Fruit fly (Drosophila melanogaster) whole organism, embryonic: ENCODE data around the gene CG14515.

Experiments
- Atf3 ChIP-seq: fragments of 200-800 bp; sonication (Bioruptor generic); optimal IDR thresholded peaks from 3 replicates; lab custom pipeline; 2016; ENCODE audit warnings: missing biosample characterization, missing genetic modification characterization
- Awh ChIP-seq: fragments of 200-800 bp; sonication (Bioruptor generic); IDR thresholded peaks from 2 replicates; pipeline ENCODE4, ENCODE4 v1.3.6; 2022; ENCODE audit warnings: missing biosample characterization, missing genetic modification characterization
- CG10209 ChIP-seq: fragments of 200-800 bp; sonication (Bioruptor generic); optimal IDR thresholded peaks from 3 replicates; lab custom pipeline; 2017; ENCODE audit warnings: missing biosample characterization, mild to moderate bottlenecking, missing genetic modification characterization, missing genetic modification reagents
- CG10267 ChIP-seq: fragments of 200-800 bp; sonication (Bioruptor generic); optimal IDR thresholded peaks from 2 replicates; lab custom pipeline; 2018; ENCODE audit warnings: missing biosample characterization, mild to moderate bottlenecking, missing genetic modification characterization, moderate library complexity
- CG10366 ChIP-seq: fragments of 200-800 bp; sonication (Bioruptor generic); IDR thresholded peaks from 2 replicates; pipeline ENCODE4 v1.3.6; 2022; ENCODE audit warnings: missing biosample characterization, missing genetic modification characterization
- CG12071 ChIP-seq: fragments of 200-800 bp; sonication (Bioruptor generic); optimal IDR thresholded peaks from 3 replicates; lab custom pipeline; 2018; ENCODE audit warnings: missing biosample characterization, mild to moderate bottlenecking, missing genetic modification characterization
- CG1233 ChIP-seq: fragments of 200-800 bp; sonication (Bioruptor generic); optimal IDR thresholded peaks from 4 replicates; lab custom pipeline; 2018; ENCODE audit warnings: missing biosample characterization, mild to moderate bottlenecking, missing genetic modification characterization
- CG1602 ChIP-seq: fragments of 200-800 bp; sonication (Bioruptor generic); optimal IDR thresholded peaks from 3 replicates; lab custom pipeline; 2016; ENCODE audit warnings: missing biosample characterization, missing genetic modification characterization
- CG16779 ChIP-seq: fragments of 200-800 bp; sonication (Bioruptor generic); IDR thresholded peaks from 2 replicates; pipeline ENCODE4 v1.3.6; 2022; ENCODE audit warnings: missing biosample characterization, missing genetic modification characterization
- CG18011 ChIP-seq: fragments of 200-800 bp; sonication (Bioruptor generic); optimal IDR thresholded peaks from 2 replicates; lab custom pipeline; 2017; ENCODE audit warnings: missing biosample characterization, missing genetic modification characterization, mild to moderate bottlenecking, moderate library complexity, missing genotype
- CG18599 ChIP-seq: fragments of 200-800 bp; sonication (Bioruptor generic); optimal IDR thresholded peaks from 3 replicates; lab custom pipeline; 2017; ENCODE audit warnings: missing biosample characterization, missing genetic modification characterization, mild to moderate bottlenecking, moderate library complexity, missing genetic modification reagents
- CG2120 ChIP-seq: fragments of 200-800 bp; sonication (Bioruptor generic); optimal IDR thresholded peaks from 3 replicates; lab custom pipeline; 2016; ENCODE audit warnings: missing biosample characterization, missing genetic modification characterization
- CG32532 ChIP-seq: fragments of 200-800 bp; sonication (Bioruptor generic); IDR thresholded peaks from 2 replicates; pipeline ENCODE4 v1.3.6; 2022; ENCODE audit warnings: missing biosample characterization, missing genetic modification characterization
- CG5180 ChIP-seq: fragments of 200-800 bp; sonication (Bioruptor generic); optimal IDR thresholded peaks from 3 replicates; lab custom pipeline; 2017; ENCODE audit warnings: missing biosample characterization, missing genetic modification characterization, mild to moderate bottlenecking, moderate library complexity, missing genetic modification reagents
- CG6272 ChIP-seq: fragments of 200-800 bp; sonication (Bioruptor generic); IDR thresholded peaks from 2 replicates; pipeline ENCODE4 v1.3.6; 2022; ENCODE audit warnings: missing biosample characterization, missing genetic modification characterization
- CG7963 ChIP-seq: fragments of 200-800 bp; sonication (Bioruptor generic); IDR thresholded peaks from 3 replicates; pipeline ENCODE4 v1.3.6; 2022; ENCODE audit warnings: missing biosample characterization, missing genetic modification characterization; ENCODE audit not compliant: partially characterized antibody
- CG8944 ChIP-seq: fragments of 200-800 bp; sonication (Bioruptor generic); optimal IDR thresholded peaks from 3 replicates; lab custom pipeline; 2016; ENCODE audit warnings: missing biosample characterization, missing genetic modification characterization
- CG9215 ChIP-seq: fragments of 200-800 bp; sonication (Bioruptor generic); IDR thresholded peaks from 2 replicates; pipeline ENCODE4 v1.3.6; 2022; ENCODE audit warnings: missing biosample characterization, missing genetic modification characterization
- D19A ChIP-seq: fragments of 200-800 bp; optimal IDR thresholded peaks from 3 replicates; lab custom pipeline; 2019; ENCODE audit warnings: missing biosample characterization, mild to moderate bottlenecking, missing genetic modification characterization, moderate library complexity
- Doc2 ChIP-seq: fragments of 200-800 bp; sonication (Bioruptor generic); IDR thresholded peaks from 2 replicates; pipeline ENCODE4 v1.3.6; 2022; ENCODE audit warnings: missing biosample characterization, missing genetic modification characterization
- Ets65A ChIP-seq: fragments of 200-800 bp; sonication (Bioruptor generic); peaks from one replicate; lab custom pipeline; 2016; ENCODE audit warnings: missing biosample characterization, missing genetic modification characterization
- Hr39 ChIP-seq: fragments of >200 bp; optimal IDR thresholded peaks from 2 replicates; lab custom pipeline; 2017
- Lpt ChIP-seq: fragments of >200 bp; optimal IDR thresholded peaks from 2 replicates; lab custom pipeline; 2018; ENCODE audit warnings: missing biosample characterization, missing genetic modification characterization
- Mad ChIP-seq: fragments of 200-800 bp; sonication (Bioruptor generic); optimal IDR thresholded peaks from 2 replicates; lab custom pipeline; 2016; ENCODE audit warnings: missing biosample characterization, missing genetic modification characterization
- Mes4 ChIP-seq: fragments of 200-800 bp; sonication (Bioruptor generic); optimal IDR thresholded peaks from 2 replicates; lab custom pipeline; 2016; ENCODE audit warnings: missing biosample characterization, missing genetic modification characterization
- NK7.1 ChIP-seq: fragments of 200-800 bp; sonication (Bioruptor generic); optimal IDR thresholded peaks from 3 replicates; lab custom pipeline; 2016; ENCODE audit warnings: missing biosample characterization, missing genetic modification characterization
- Scr ChIP-seq: fragments of 200-800 bp; sonication (Bioruptor generic); IDR thresholded peaks from 2 replicates; pipeline ENCODE4 v1.3.6; 2022; ENCODE audit warnings: missing biosample characterization, missing genetic modification characterization; ENCODE audit not compliant: partially characterized antibody
- Stat92E ChIP-seq, 3 experiments: fragments of >200 bp in 2 of 3; fragments of 200-800 bp in 1 of 3; sonication (Bioruptor generic) in 1 of 3; optimal IDR thresholded peaks; 2 replicates each; lab custom pipeline; 2017 to 2019; ENCODE audit warnings: missing biosample characterization in 3 of 3, missing genetic modification characterization in 3 of 3, mild to moderate bottlenecking in 1 of 3, moderate library complexity in 1 of 3
- ap ChIP-seq: fragments of 200-800 bp; sonication (Bioruptor generic); IDR thresholded peaks from 2 replicates; pipeline ENCODE4 v1.3.6; 2022; ENCODE audit warnings: missing biosample characterization, missing genetic modification characterization
- ato ChIP-seq: fragments of 200-800 bp; sonication (Bioruptor generic); IDR thresholded peaks from 2 replicates; pipeline ENCODE4 v1.3.6; 2022; ENCODE audit warnings: missing biosample characterization, missing genetic modification characterization; ENCODE audit not compliant: partially characterized antibody
- bigmax ChIP-seq: fragments of 200-800 bp; sonication (Bioruptor generic); optimal IDR thresholded peaks from 2 replicates; lab custom pipeline; 2018; ENCODE audit warnings: missing biosample characterization, mild to moderate bottlenecking, missing genetic modification characterization
- caup ChIP-seq: fragments of 200-800 bp; sonication (Bioruptor generic); optimal IDR thresholded peaks from 3 replicates; lab custom pipeline; 2017; ENCODE audit warnings: missing biosample characterization, mild to moderate bottlenecking, missing genetic modification characterization, moderate library complexity; ENCODE audit not compliant: severe bottlenecking
- crp ChIP-seq, 2 experiments: fragments of 200-800 bp; sonication (Bioruptor generic); optimal IDR thresholded peaks; 2 replicates in 1 of 2; 3 replicates in 1 of 2; lab custom pipeline; 2017; ENCODE audit warnings: missing biosample characterization in 2 of 2, missing genetic modification characterization in 2 of 2, mild to moderate bottlenecking in 1 of 2, moderate library complexity in 1 of 2
- dm ChIP-seq: fragments of 200-800 bp; sonication (Bioruptor generic); optimal IDR thresholded peaks from 3 replicates; lab custom pipeline; 2016; ENCODE audit warnings: missing biosample characterization, missing genetic modification characterization
- dmrt11E ChIP-seq: fragments of 200-800 bp; sonication (Bioruptor generic); optimal IDR thresholded peaks from 3 replicates; lab custom pipeline; 2018; ENCODE audit warnings: missing biosample characterization, mild to moderate bottlenecking, missing genetic modification characterization, moderate library complexity
- dmrt99B ChIP-seq: fragments of 200-800 bp; sonication (Bioruptor generic); optimal IDR thresholded peaks from 2 replicates; lab custom pipeline; 2018; ENCODE audit warnings: missing biosample characterization, mild to moderate bottlenecking, missing genetic modification characterization, moderate library complexity
- esg ChIP-seq: fragments of 200-800 bp; sonication (Bioruptor generic); conservative IDR thresholded peaks from 2 replicates; pipeline ENCODE4 v1.3.6; 2022; ENCODE audit warnings: missing biosample characterization, missing genetic modification characterization
- fru ChIP-seq: fragments of >200 bp; optimal IDR thresholded peaks from 2 replicates; lab custom pipeline; 2017
- gfzf ChIP-seq: fragments of 200-800 bp; sonication (Bioruptor generic); optimal IDR thresholded peaks from 2 replicates; lab custom pipeline; 2016; ENCODE audit warnings: missing biosample characterization, mild to moderate bottlenecking, missing genetic modification characterization, moderate library complexity
- ken ChIP-seq: fragments of 200-800 bp; sonication (Bioruptor generic); IDR thresholded peaks from 3 replicates; pipeline ENCODE4 v1.3.6; 2022; ENCODE audit warnings: missing biosample characterization, missing genetic modification characterization
- klu ChIP-seq: fragments of 200-800 bp; sonication (Bioruptor generic); IDR thresholded peaks from 2 replicates; pipeline ENCODE4 v1.3.6; 2022; ENCODE audit warnings: missing biosample characterization, missing genetic modification characterization
- lab ChIP-seq: fragments of 200-800 bp; sonication (Bioruptor generic); optimal IDR thresholded peaks from 3 replicates; lab custom pipeline; 2017; ENCODE audit warnings: missing biosample characterization, missing genetic modification characterization, mild to moderate bottlenecking, moderate library complexity, missing genetic modification reagents
- nerfin-1 ChIP-seq: fragments of 200-800 bp; sonication (Bioruptor generic); optimal IDR thresholded peaks from 3 replicates; lab custom pipeline; 2019; ENCODE audit warnings: missing biosample characterization, mild to moderate bottlenecking, missing genetic modification characterization, moderate library complexity
- nerfin-2 ChIP-seq: fragments of 200-800 bp; sonication (Bioruptor generic); IDR thresholded peaks from 2 replicates; pipeline ENCODE4 v1.3.6; 2022; ENCODE audit warnings: missing biosample characterization, missing genetic modification characterization; ENCODE audit not compliant: partially characterized antibody
- psq ChIP-seq: fragments of 200-800 bp; sonication (Bioruptor generic); optimal IDR thresholded peaks from 2 replicates; lab custom pipeline; 2017; ENCODE audit warnings: missing biosample characterization, missing genetic modification characterization
- stc ChIP-seq: fragments of 200-800 bp; sonication (Bioruptor generic); IDR thresholded peaks from 2 replicates; pipeline ENCODE4 v1.3.6; 2022; ENCODE audit warnings: missing biosample characterization, missing genetic modification characterization
- tin ChIP-seq: fragments of 200-800 bp; sonication (Bioruptor generic); optimal IDR thresholded peaks from 3 replicates; lab custom pipeline; 2016; ENCODE audit warnings: missing biosample characterization, missing genetic modification characterization
- tna ChIP-seq: fragments of 200-800 bp; sonication (Bioruptor generic); IDR thresholded peaks from 2 replicates; pipeline ENCODE4 v1.3.6; 2022; ENCODE audit warnings: missing biosample characterization, missing genetic modification characterization; ENCODE audit not compliant: partially characterized antibody
- twi ChIP-seq: fragments of 200-800 bp; optimal IDR thresholded peaks from 2 replicates; lab custom pipeline; 2019; ENCODE audit warnings: missing biosample characterization, mild to moderate bottlenecking, missing genetic modification characterization, moderate library complexity
- wek ChIP-seq: fragments of 200-800 bp; sonication (Bioruptor generic); optimal IDR thresholded peaks from 3 replicates; lab custom pipeline; 2018; ENCODE audit warnings: missing biosample characterization, mild to moderate bottlenecking, missing genetic modification characterization, moderate library complexity

The CG14515 gene

dm6 chr3R:29210542-29211393 lies 13.4 kb downstream of the CG14515 start (continued):
- TF ChIP-seq Mes4 (GFP tag; lab: Kevin White, UChicago): no peak
- TF ChIP-seq ap (GFP tag; lab: Robert Waterston, UW): no peak
- TF ChIP-seq CG5180 (GFP tag; lab: Kevin White, UChicago): no peak
- no peak for TF ChIP-seq Scr (GFP tag; lab: Robert Waterston, UW)
- TF ChIP-seq Awh (GFP tag; lab: Robert Waterston, UW): no peak
- no peak for TF ChIP-seq dmrt99B (tag; lab: Kevin White, UChicago)
- peak; percentile 9 for TF ChIP-seq Ets65A
- no peak for TF ChIP-seq CG10209 (GFP tag; lab: Kevin White, UChicago)
- TF ChIP-seq tin (GFP tag; lab: Kevin White, UChicago): no peak
- TF ChIP-seq psq (GFP tag; lab: Kevin White, UChicago): no peak
- TF ChIP-seq bigmax (GFP tag; lab: Kevin White, UChicago): no peak
- no peak for TF ChIP-seq CG16779 (GFP tag; lab: Robert Waterston, UW)
- no peak for TF ChIP-seq CG10366 (GFP tag; lab: Robert Waterston, UW)
- TF ChIP-seq klu: no peak
- TF ChIP-seq gfzf: no peak
- no peak for TF ChIP-seq crp (GFP tag; optimal IDR thresholded peaks at IDR 0.05; lab: Kevin White, UChicago)
- no peak for TF ChIP-seq CG18599 (GFP tag; lab: Kevin White, UChicago)
- no peak for TF ChIP-seq Doc2 (GFP tag; lab: Robert Waterston, UW)
- peak; percentile 2 for TF ChIP-seq D19A (tag; lab: Kevin White, UChicago)
- no peak for TF ChIP-seq ato
- no peak for TF ChIP-seq Stat92E (GFP tag; optimal IDR thresholded peaks at IDR 0.05; lab: Kevin White, UChicago)
- no peak for TF ChIP-seq CG8944 (GFP tag; lab: Kevin White, UChicago)
- TF ChIP-seq Hr39 (lab: Kevin White, UChicago): no peak
- TF ChIP-seq CG9215 (GFP tag; lab: Robert Waterston, UW): no peak
- TF ChIP-seq nerfin-2 (GFP tag; lab: Robert Waterston, UW): no peak
- no peak for TF ChIP-seq Atf3 (GFP tag; lab: Kevin White, UChicago)
- TF ChIP-seq stc (GFP tag; lab: Robert Waterston, UW): no peak
- TF ChIP-seq fru (lab: Kevin White, UChicago): no peak
- TF ChIP-seq CG12071: no peak
- peak; percentile 68 for TF ChIP-seq dmrt11E (tag; lab: Kevin White, UChicago)
- no peak for TF ChIP-seq wek (GFP tag; lab: Kevin White, UChicago)
- no peak for TF ChIP-seq Mad
- TF ChIP-seq twi (tag; lab: Kevin White, UChicago): no peak
- no peak for TF ChIP-seq ken (GFP tag; lab: Robert Waterston, UW)
- no peak for TF ChIP-seq caup (GFP tag; lab: Kevin White, UChicago)
- no peak for TF ChIP-seq dm (GFP tag; lab: Kevin White, UChicago)
- TF ChIP-seq CG10267 (tag; lab: Kevin White, UChicago): peak; percentile 15
- TF ChIP-seq NK7.1: no peak
- no peak for TF ChIP-seq Lpt (GFP tag; lab: Kevin White, UChicago)
- no peak for TF ChIP-seq CG18011
- no peak for TF ChIP-seq CG1233 (GFP tag; lab: Kevin White, UChicago)
- TF ChIP-seq esg: no peak
- TF ChIP-seq CG32532 (GFP tag; lab: Robert Waterston, UW): no peak
- TF ChIP-seq CG7963 (GFP tag; lab: Robert Waterston, UW): no peak
- TF ChIP-seq CG6272 (GFP tag; lab: Robert Waterston, UW): no peak
- no peak for TF ChIP-seq lab (GFP tag; lab: Kevin White, UChicago)
- no peak for TF ChIP-seq tna
- no peak for TF ChIP-seq CG2120 (GFP tag; lab: Kevin White, UChicago)
- no peak for TF ChIP-seq nerfin-1 (tag; lab: Kevin White, UChicago)
- TF ChIP-seq CG1602 (GFP tag; lab: Kevin White, UChicago): no peak
